Worm (Caenorhabditis elegans): ENCODE results near the gene Y43F8B.24.

Y43F8B.24 gene

ce11 chrV:19457120-19457519, at the start of gene Y43F8B.24:
Gene Y43F8B.24 (plus strand): TSS chrV:19457420.
- TF ChIP-seq B0310.2 (tag; optimal IDR thresholded peaks at IDR 0.05) (no peak), pes-1 (GFP tag; IDR thresholded peaks at IDR 0.05) (no peak), ceh-36 (tag; optimal IDR thresholded peaks at IDR 0.05) (no peak), flt-1 (GFP tag; IDR thresholded peaks at IDR 0.05) (no peak), ama-1 (optimal IDR thresholded peaks at IDR 0.05) (no peak), tra-4 (tag; optimal IDR thresholded peaks at IDR 0.05) (no peak), hmg-4 (GFP tag; optimal IDR thresholded peaks at IDR 0.05) (no peak), hnd-1 (tag; optimal IDR thresholded peaks at IDR 0.05) (no peak), ceh-13 (GFP tag; optimal IDR thresholded peaks at IDR 0.05) (no peak), tbx-37 (GFP tag; conservative IDR thresholded peaks at IDR 0.05) (no peak), hmbx-1 (tag; optimal IDR thresholded peaks at IDR 0.05) (no peak), aly-1 (tag; optimal IDR thresholded peaks at IDR 0.05) (no peak), sea-1 (GFP tag; conservative IDR thresholded peaks at IDR 0.05) (no peak), F13C5.2 (tag; optimal IDR thresholded peaks at IDR 0.05) (no peak)

DNA sequence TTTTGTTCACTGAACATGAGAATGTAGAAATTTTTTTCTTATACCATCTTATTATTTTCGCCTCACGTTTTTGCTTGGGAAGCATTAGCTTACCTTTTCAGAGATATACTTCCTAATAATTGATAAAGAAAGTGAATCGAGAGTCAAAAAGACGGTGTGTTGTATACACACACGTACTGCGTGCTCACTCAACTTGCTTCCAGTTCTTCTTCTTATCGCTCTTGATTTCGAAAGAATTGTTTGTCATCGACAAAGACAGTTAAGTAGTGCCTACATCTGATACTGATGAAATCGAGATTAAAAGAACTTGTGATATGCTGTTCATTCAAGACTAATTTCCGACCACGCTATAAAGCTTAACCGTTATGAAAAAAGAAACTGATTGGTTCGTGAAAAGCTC, 46.6 kb upstream of the Y43F8B.24 start, which contains the start of gene C25F9.5:
TSS of gene C25F9.5 (minus strand) at position 195 of the 400 bp plus-strand sequence.
- no peak for TF ChIP-seq ama-1 (optimal IDR thresholded peaks at IDR 0.05)
- no peak for TF ChIP-seq pes-1 (GFP tag; IDR thresholded peaks at IDR 0.05)
- no peak for TF ChIP-seq flt-1 (GFP tag; IDR thresholded peaks at IDR 0.05)
- no peak for TF ChIP-seq tra-4 (tag; optimal IDR thresholded peaks at IDR 0.05)
- no peak for TF ChIP-seq ets-7 (tag; optimal IDR thresholded peaks at IDR 0.05)
- TF ChIP-seq F13C5.2 (tag; optimal IDR thresholded peaks at IDR 0.05), result no peak
- no peak for TF ChIP-seq tbx-37 (GFP tag; conservative IDR thresholded peaks at IDR 0.05)
- no peak for TF ChIP-seq sea-1 (GFP tag; conservative IDR thresholded peaks at IDR 0.05)
- no peak for TF ChIP-seq ceh-13 (GFP tag; optimal IDR thresholded peaks at IDR 0.05)
- TF ChIP-seq hmbx-1 (tag; optimal IDR thresholded peaks at IDR 0.05), result no peak
- no peak for TF ChIP-seq ceh-36 (tag; optimal IDR thresholded peaks at IDR 0.05)
- TF ChIP-seq aly-1 (tag; optimal IDR thresholded peaks at IDR 0.05), result no peak
- TF ChIP-seq hnd-1 (tag; optimal IDR thresholded peaks at IDR 0.05), result no peak
- TF ChIP-seq hmg-4 (GFP tag; optimal IDR thresholded peaks at IDR 0.05), result no peak
- no peak for TF ChIP-seq B0310.2 (tag; optimal IDR thresholded peaks at IDR 0.05)
- TF ChIP-seq tbx-11 (GFP tag; IDR thresholded peaks at IDR 0.05), result no peak
- TF ChIP-seq scrt-1 (GFP tag; IDR thresholded peaks at IDR 0.05), result no peak

- TF ChIP-seq ama-1 (optimal IDR thresholded peaks at IDR 0.05), result no peak
- TF ChIP-seq tbx-11 (GFP tag; IDR thresholded peaks at IDR 0.05), result no peak
- TF ChIP-seq scrt-1 (GFP tag; IDR thresholded peaks at IDR 0.05), result no peak
These were observed 40.7 kb upstream of the Y43F8B.24 start, which contains the start of the genes C25F9.4 and C25F9.9 for ce11 chrV:19416475-19416874. Gene C25F9.4 (minus strand): TSS chrV:19416575. Gene C25F9.9 (plus strand): TSS chrV:19416611.

DNA sequence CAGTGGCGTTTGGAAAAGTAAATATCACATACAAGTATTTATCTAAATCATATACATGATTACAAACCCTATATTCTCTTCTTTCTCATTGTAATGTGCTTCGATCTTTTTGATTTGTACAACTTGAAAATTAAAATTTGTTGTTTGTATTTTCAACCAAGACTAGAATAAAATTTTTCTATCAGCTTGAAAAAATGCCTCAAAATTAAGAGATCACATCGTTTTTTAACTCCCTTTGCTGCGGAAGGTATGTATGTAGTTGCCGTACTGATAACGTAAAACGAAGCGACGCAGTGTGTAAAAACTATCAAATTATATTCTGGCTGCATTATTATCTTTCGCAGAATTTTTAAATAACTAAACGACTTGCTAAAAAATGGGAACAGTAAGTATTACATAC, 39.4 kb upstream of the Y43F8B.24 start, which contains the start of gene C25F9.15:
TSS of gene C25F9.15 (plus strand) at position 301 of the 400 bp plus-strand sequence.
- TF ChIP-seq hmg-4 (GFP tag; optimal IDR thresholded peaks at IDR 0.05) (no peak), tbx-37 (GFP tag; conservative IDR thresholded peaks at IDR 0.05) (no peak), tbx-11 (GFP tag; IDR thresholded peaks at IDR 0.05) (no peak), tra-4 (tag; optimal IDR thresholded peaks at IDR 0.05) (no peak), hmbx-1 (tag; optimal IDR thresholded peaks at IDR 0.05) (no peak), aly-1 (tag; optimal IDR thresholded peaks at IDR 0.05) (no peak), pes-1 (GFP tag; IDR thresholded peaks at IDR 0.05) (no peak), hnd-1 (tag; optimal IDR thresholded peaks at IDR 0.05) (no peak), F13C5.2 (tag; optimal IDR thresholded peaks at IDR 0.05) (no peak), flt-1 (GFP tag; IDR thresholded peaks at IDR 0.05) (no peak), scrt-1 (GFP tag; IDR thresholded peaks at IDR 0.05) (no peak), ets-7 (tag; optimal IDR thresholded peaks at IDR 0.05) (no peak), ama-1 (optimal IDR thresholded peaks at IDR 0.05) (no peak), sea-1 (GFP tag; conservative IDR thresholded peaks at IDR 0.05) (no peak), ceh-36 (tag; optimal IDR thresholded peaks at IDR 0.05) (no peak), B0310.2 (tag; optimal IDR thresholded peaks at IDR 0.05) (no peak), ceh-13 (GFP tag; optimal IDR thresholded peaks at IDR 0.05) (no peak)

DNA sequence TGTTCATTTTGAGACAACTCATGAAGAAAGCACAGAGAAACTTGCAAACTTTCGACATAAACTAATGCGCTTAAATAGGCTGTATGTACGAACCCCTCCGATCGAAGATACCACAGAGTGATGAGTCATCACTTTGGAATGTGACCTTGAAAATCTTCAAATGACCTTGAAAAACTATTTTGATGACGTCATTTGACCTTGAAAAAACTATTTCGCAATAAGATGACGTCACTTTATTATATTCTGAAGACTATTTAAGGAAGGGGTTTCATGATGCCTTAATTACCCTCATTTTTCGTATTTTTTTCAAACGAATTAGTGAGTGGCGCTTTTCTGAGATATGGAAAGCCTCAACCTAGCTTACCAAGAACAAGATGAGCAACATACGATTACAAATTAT, 36.1 kb upstream of the Y43F8B.24 start, which contains the start of gene C25F9.2:
TSS of gene C25F9.2 (plus strand) at position 341 of the 400 bp plus-strand sequence.
- TF ChIP-seq F13C5.2 (tag; optimal IDR thresholded peaks at IDR 0.05) (no peak), tra-4 (tag; optimal IDR thresholded peaks at IDR 0.05) (no peak), hmbx-1 (tag; optimal IDR thresholded peaks at IDR 0.05) (no peak), sea-1 (GFP tag; conservative IDR thresholded peaks at IDR 0.05) (no peak), hnd-1 (tag; optimal IDR thresholded peaks at IDR 0.05) (no peak), flt-1 (GFP tag; IDR thresholded peaks at IDR 0.05) (no peak), hmg-4 (GFP tag; optimal IDR thresholded peaks at IDR 0.05) (no peak), ceh-13 (GFP tag; optimal IDR thresholded peaks at IDR 0.05) (no peak), ceh-36 (tag; optimal IDR thresholded peaks at IDR 0.05) (no peak), scrt-1 (GFP tag; IDR thresholded peaks at IDR 0.05) (no peak), pes-1 (GFP tag; IDR thresholded peaks at IDR 0.05) (no peak), tbx-11 (GFP tag; IDR thresholded peaks at IDR 0.05) (no peak), ets-7 (tag; optimal IDR thresholded peaks at IDR 0.05) (no peak), aly-1 (tag; optimal IDR thresholded peaks at IDR 0.05) (no peak), tbx-37 (GFP tag; conservative IDR thresholded peaks at IDR 0.05) (no peak), B0310.2 (tag; optimal IDR thresholded peaks at IDR 0.05) (no peak), ama-1 (optimal IDR thresholded peaks at IDR 0.05) (no peak)

ce11 chrV:19428097-19428496, 29.1 kb upstream of the Y43F8B.24 start:
- TF ChIP-seq flt-1 (GFP tag; IDR thresholded peaks at IDR 0.05) (no peak), F13C5.2 (tag; optimal IDR thresholded peaks at IDR 0.05) (no peak), pes-1 (GFP tag; IDR thresholded peaks at IDR 0.05) (no peak), scrt-1 (GFP tag; IDR thresholded peaks at IDR 0.05) (no peak), sea-1 (GFP tag; conservative IDR thresholded peaks at IDR 0.05) (no peak), ceh-13 (GFP tag; optimal IDR thresholded peaks at IDR 0.05) (no peak), tbx-37 (GFP tag; conservative IDR thresholded peaks at IDR 0.05) (no peak), hmbx-1 (tag; optimal IDR thresholded peaks at IDR 0.05) (no peak), ama-1 (optimal IDR thresholded peaks at IDR 0.05) (no peak), tra-4 (tag; optimal IDR thresholded peaks at IDR 0.05) (no peak), aly-1 (tag; optimal IDR thresholded peaks at IDR 0.05) (no peak), hnd-1 (tag; optimal IDR thresholded peaks at IDR 0.05) (no peak), ceh-36 (tag; optimal IDR thresholded peaks at IDR 0.05) (no peak), tbx-11 (GFP tag; IDR thresholded peaks at IDR 0.05) (no peak), hmg-4 (GFP tag; optimal IDR thresholded peaks at IDR 0.05) (no peak)

ce11 chrV:19428936-19429335, 28.3 kb upstream of the Y43F8B.24 start:
- TF ChIP-seq ama-1 (optimal IDR thresholded peaks at IDR 0.05), result no peak
- TF ChIP-seq hmg-4 (GFP tag; optimal IDR thresholded peaks at IDR 0.05), result no peak
- no peak for TF ChIP-seq hnd-1 (tag; optimal IDR thresholded peaks at IDR 0.05)
- no peak for TF ChIP-seq tbx-11 (GFP tag; IDR thresholded peaks at IDR 0.05)
- TF ChIP-seq aly-1 (tag; optimal IDR thresholded peaks at IDR 0.05), result no peak
- no peak for TF ChIP-seq scrt-1 (GFP tag; IDR thresholded peaks at IDR 0.05)
- TF ChIP-seq sea-1 (GFP tag; conservative IDR thresholded peaks at IDR 0.05), result no peak
- no peak for TF ChIP-seq F13C5.2 (tag; optimal IDR thresholded peaks at IDR 0.05)
